Fruit fly (Drosophila melanogaster) whole organism, embryonic: ENCODE results near the gene Pp1-87B.

ENCODE experiments used
- CG10565 ChIP-seq: fragments of 200-800 bp; sonication (Bioruptor generic); optimal IDR thresholded peaks from 3 replicates; lab custom pipeline; 2016; ENCODE audit warnings: missing biosample characterization, mild to moderate bottlenecking, missing genetic modification characterization
- CG13775 ChIP-seq: fragments of 200-800 bp; sonication (Bioruptor generic); optimal IDR thresholded peaks from 3 replicates; lab custom pipeline; 2017; ENCODE audit warnings: missing biosample characterization, mild to moderate bottlenecking, missing genetic modification characterization
- CG14710 ChIP-seq: fragments of 200-800 bp; sonication (Bioruptor generic); optimal IDR thresholded peaks from 3 replicates; lab custom pipeline; 2019; ENCODE audit warnings: missing biosample characterization, mild to moderate bottlenecking, missing genetic modification characterization, moderate library complexity
- CG14860 ChIP-seq: fragments of 200-800 bp; sonication (Bioruptor generic); IDR thresholded peaks from 3 replicates; pipeline ENCODE4 v1.3.6; 2022; ENCODE audit warnings: missing biosample characterization, missing genetic modification characterization; ENCODE audit not compliant: partially characterized antibody
- CG15269 ChIP-seq: fragments of 200-800 bp; sonication (Bioruptor generic); optimal IDR thresholded peaks from 2 replicates; lab custom pipeline; 2018; ENCODE audit warnings: missing biosample characterization, mild to moderate bottlenecking, missing genetic modification characterization, moderate library complexity
- CG1603 ChIP-seq: fragments of 200-800 bp; sonication (Bioruptor generic); optimal IDR thresholded peaks from 2 replicates; lab custom pipeline; 2019; ENCODE audit warnings: missing biosample characterization, mild to moderate bottlenecking, missing genetic modification characterization, moderate library complexity
- CG17361 ChIP-seq: fragments of 200-800 bp; sonication (Bioruptor generic); IDR thresholded peaks from 3 replicates; pipeline ENCODE4 v1.3.6; 2022; ENCODE audit warnings: missing biosample characterization, missing genetic modification characterization
- CG17612 ChIP-seq: fragments of 200-800 bp; sonication (Bioruptor generic); IDR thresholded peaks from 2 replicates; pipeline ENCODE4 v1.3.6; 2022; ENCODE audit warnings: missing biosample characterization, missing genetic modification characterization
- CG18262 ChIP-seq: fragments of 200-800 bp; optimal IDR thresholded peaks from 3 replicates; lab custom pipeline; 2019; ENCODE audit warnings: missing biosample characterization, mild to moderate bottlenecking, missing genetic modification characterization, moderate library complexity
- CG3847 ChIP-seq: fragments of 200-800 bp; sonication (Bioruptor generic); IDR thresholded peaks from 2 replicates; pipeline ENCODE4 v1.3.6; 2022; ENCODE audit warnings: missing biosample characterization, missing genetic modification characterization
- CG4328 ChIP-seq: fragments of 200-800 bp; sonication (Bioruptor generic); optimal IDR thresholded peaks from 3 replicates; lab custom pipeline; 2017; ENCODE audit warnings: missing biosample characterization, missing genetic modification reagents, missing genetic modification characterization
- CG4730 ChIP-seq: fragments of 200-800 bp; sonication (Bioruptor generic); IDR thresholded peaks from 2 replicates; pipeline ENCODE4 v1.3.6; 2022; ENCODE audit warnings: missing biosample characterization, missing genetic modification characterization
- CG9437 ChIP-seq: fragments of 200-800 bp; sonication (Bioruptor generic); optimal IDR thresholded peaks from 2 replicates; lab custom pipeline; 2018; ENCODE audit warnings: missing biosample characterization, mild to moderate bottlenecking, missing genetic modification characterization
- CG9609 ChIP-seq: fragments of 200-800 bp; sonication (Bioruptor generic); optimal IDR thresholded peaks from 3 replicates; lab custom pipeline; 2016; ENCODE audit warnings: missing biosample characterization, missing genetic modification characterization
- Dip2 ChIP-seq: fragments of 200-800 bp; sonication (Bioruptor generic); IDR thresholded peaks from 2 replicates; pipeline ENCODE4 v1.3.6; 2022; ENCODE audit warnings: missing biosample characterization, missing genetic modification characterization
- Doc3 ChIP-seq: fragments of 200-800 bp; sonication (Bioruptor generic); IDR thresholded peaks from 3 replicates; pipeline ENCODE4 v1.3.6; 2022; ENCODE audit warnings: missing biosample characterization, missing genetic modification characterization; ENCODE audit not compliant: partially characterized antibody
- Dp ChIP-seq: fragments of 200-800 bp; sonication (Bioruptor generic); optimal IDR thresholded peaks from 2 replicates; lab custom pipeline; 2018; ENCODE audit warnings: missing biosample characterization, mild to moderate bottlenecking, missing genetic modification characterization, moderate library complexity
- Elba2 ChIP-seq: fragments of 200-800 bp; sonication (Bioruptor generic); optimal IDR thresholded peaks from 3 replicates; lab custom pipeline; 2016; ENCODE audit warnings: missing biosample characterization, missing genetic modification characterization
- Hey ChIP-seq: fragments of 200-800 bp; sonication (Bioruptor generic); optimal IDR thresholded peaks from 3 replicates; lab custom pipeline; 2018; ENCODE audit warnings: missing biosample characterization, mild to moderate bottlenecking, missing genetic modification characterization
- HmgZ ChIP-seq: fragments of 200-800 bp; sonication (Bioruptor generic); optimal IDR thresholded peaks from 2 replicates; lab custom pipeline; 2018; ENCODE audit warnings: missing biosample characterization, mild to moderate bottlenecking, missing genetic modification characterization
- Hr39 ChIP-seq: fragments of >200 bp; optimal IDR thresholded peaks from 2 replicates; lab custom pipeline; 2017
- Hsf ChIP-seq: fragments of 200-800 bp; sonication (Bioruptor generic); optimal IDR thresholded peaks from 3 replicates; lab custom pipeline; 2016; ENCODE audit warnings: missing biosample characterization, missing genetic modification characterization
- NC2α ChIP-seq: fragments of 200-800 bp; sonication (Bioruptor generic); optimal IDR thresholded peaks from 2 replicates; lab custom pipeline; 2016; ENCODE audit warnings: missing biosample characterization, missing genetic modification characterization
- NC2β ChIP-seq: fragments of 200-800 bp; sonication (Bioruptor generic); optimal IDR thresholded peaks from 2 replicates; lab custom pipeline; 2016; ENCODE audit warnings: missing biosample characterization, missing genetic modification characterization
- Nf-YB ChIP-seq: fragments of 200-800 bp; sonication (Bioruptor generic); optimal IDR thresholded peaks from 3 replicates; lab custom pipeline; 2019; ENCODE audit warnings: missing biosample characterization, mild to moderate bottlenecking, missing genetic modification characterization, moderate library complexity
- NfI ChIP-seq: fragments of 200-800 bp; sonication (Bioruptor generic); optimal IDR thresholded peaks from 3 replicates; lab custom pipeline; 2018; ENCODE audit warnings: missing biosample characterization, mild to moderate bottlenecking, missing genetic modification characterization, moderate library complexity
- Sry-δ ChIP-seq: fragments of 200-800 bp; sonication (Bioruptor generic); optimal IDR thresholded peaks from 2 replicates; lab custom pipeline; 2016; ENCODE audit warnings: missing biosample characterization, missing genetic modification characterization
- Stat92E ChIP-seq, 3 experiments: fragments of >200 bp in 2 of 3; fragments of 200-800 bp in 1 of 3; sonication (Bioruptor generic) in 1 of 3; optimal IDR thresholded peaks; 2 replicates each; lab custom pipeline; 2017 to 2019; ENCODE audit warnings: missing biosample characterization in 3 of 3, missing genetic modification characterization in 3 of 3, mild to moderate bottlenecking in 1 of 3, moderate library complexity in 1 of 3
- amos ChIP-seq: fragments of 200-800 bp; sonication (Bioruptor generic); IDR thresholded peaks from 2 replicates; pipeline ENCODE4 v1.3.6; 2022; ENCODE audit warnings: missing biosample characterization, missing genetic modification characterization; ENCODE audit not compliant: partially characterized antibody
- aop ChIP-seq: fragments of 200-800 bp; sonication (Bioruptor generic); IDR thresholded peaks from 2 replicates; pipeline ENCODE4 v1.3.6; 2022; ENCODE audit warnings: missing biosample characterization, missing genetic modification characterization
- ara ChIP-seq: fragments of 200-800 bp; sonication (Bioruptor generic); IDR thresholded peaks from 2 replicates; pipeline ENCODE4 v1.3.6; 2022; ENCODE audit warnings: missing biosample characterization, missing genetic modification characterization
- btn ChIP-seq: fragments of 200-800 bp; sonication (Bioruptor generic); optimal IDR thresholded peaks from 2 replicates; lab custom pipeline; 2016; ENCODE audit warnings: missing biosample characterization, missing genetic modification characterization
- cas ChIP-seq: fragments of 200-800 bp; sonication (Bioruptor generic); IDR thresholded peaks from 2 replicates; pipeline ENCODE4 v1.3.6; 2022; ENCODE audit warnings: missing biosample characterization, missing genetic modification characterization
- chif ChIP-seq, 2 experiments: fragments of 200-800 bp; sonication (Bioruptor generic); optimal IDR thresholded peaks; 3 replicates each; lab custom pipeline; 2016; ENCODE audit warnings: missing biosample characterization in 2 of 2, missing genetic modification characterization in 2 of 2
- dati ChIP-seq: fragments of 200-800 bp; sonication (Bioruptor generic); IDR thresholded peaks from 2 replicates; pipeline ENCODE4 v1.3.6; 2022; ENCODE audit warnings: missing biosample characterization, missing genetic modification characterization
- klu ChIP-seq: fragments of 200-800 bp; sonication (Bioruptor generic); IDR thresholded peaks from 2 replicates; pipeline ENCODE4 v1.3.6; 2022; ENCODE audit warnings: missing biosample characterization, missing genetic modification characterization
- lov ChIP-seq, 2 experiments: fragments of 200-800 bp in 1 of 2; fragments of >200 bp in 1 of 2; sonication (Bioruptor generic) in 1 of 2; IDR thresholded peaks in 1 of 2; optimal IDR thresholded peaks in 1 of 2; 2 replicates in 1 of 2; 3 replicates in 1 of 2; pipeline versions ENCODE4 v1.3.6 to Lab custom; 2017 to 2022; ENCODE audit warnings: missing biosample characterization in 1 of 2, missing genetic modification characterization in 1 of 2
- mam ChIP-seq: fragments of 200-800 bp; sonication (Bioruptor generic); optimal IDR thresholded peaks from 3 replicates; lab custom pipeline; 2016; ENCODE audit warnings: missing biosample characterization, missing genetic modification characterization
- nerfin-2 ChIP-seq: fragments of 200-800 bp; sonication (Bioruptor generic); IDR thresholded peaks from 2 replicates; pipeline ENCODE4 v1.3.6; 2022; ENCODE audit warnings: missing biosample characterization, missing genetic modification characterization; ENCODE audit not compliant: partially characterized antibody
- nmo ChIP-seq: fragments of 200-800 bp; sonication (Bioruptor generic); optimal IDR thresholded peaks from 2 replicates; lab custom pipeline; 2018; ENCODE audit warnings: missing biosample characterization, mild to moderate bottlenecking, missing genetic modification characterization, moderate library complexity
- phol ChIP-seq: fragments of 200-800 bp; sonication (Bioruptor generic); optimal IDR thresholded peaks from 3 replicates; lab custom pipeline; 2018; ENCODE audit warnings: missing biosample characterization, mild to moderate bottlenecking, missing genetic modification characterization, moderate library complexity
- pita ChIP-seq: fragments of 200-800 bp; sonication (Bioruptor generic); optimal IDR thresholded peaks from 2 replicates; lab custom pipeline; 2017; ENCODE audit warnings: missing biosample characterization, mild to moderate bottlenecking, missing genetic modification characterization
- slbo ChIP-seq: fragments of 200-800 bp; sonication (Bioruptor generic); IDR thresholded peaks from 2 replicates; pipeline ENCODE4 v1.3.6; 2022; ENCODE audit warnings: missing biosample characterization, missing genetic modification characterization
- sr ChIP-seq: fragments of 200-800 bp; sonication (Bioruptor generic); IDR thresholded peaks from 3 replicates; pipeline ENCODE4 v1.3.6; 2022; ENCODE audit warnings: missing biosample characterization, missing genetic modification characterization
- stwl ChIP-seq: fragments of 200-800 bp; sonication (Bioruptor generic); optimal IDR thresholded peaks from 3 replicates; lab custom pipeline; 2018; ENCODE audit warnings: missing biosample characterization, mild to moderate bottlenecking, missing genetic modification characterization, moderate library complexity
- sug ChIP-seq: fragments of 200-800 bp; optimal IDR thresholded peaks from 2 replicates; lab custom pipeline; 2019; ENCODE audit warnings: missing biosample characterization, mild to moderate bottlenecking, missing genetic modification characterization, moderate library complexity
- tll ChIP-seq, 2 experiments: fragments of 200-800 bp in 1 of 2; fragments of >200 bp in 1 of 2; sonication (Bioruptor generic) in 1 of 2; optimal IDR thresholded peaks; 2 replicates each; lab custom pipeline; 2017 to 2019; ENCODE audit warnings: missing biosample characterization in 2 of 2, missing genetic modification characterization in 2 of 2, mild to moderate bottlenecking in 1 of 2, moderate library complexity in 1 of 2
- trh ChIP-seq: fragments of 200-800 bp; sonication (Bioruptor generic); optimal IDR thresholded peaks from 2 replicates; lab custom pipeline; 2016; ENCODE audit warnings: missing biosample characterization, missing genetic modification characterization
- vfl ChIP-seq: fragments of 200-800 bp; sonication (Bioruptor generic); optimal IDR thresholded peaks from 2 replicates; lab custom pipeline; 2016; ENCODE audit warnings: missing biosample characterization, missing genetic modification characterization

Gene Pp1-87B

DNA sequence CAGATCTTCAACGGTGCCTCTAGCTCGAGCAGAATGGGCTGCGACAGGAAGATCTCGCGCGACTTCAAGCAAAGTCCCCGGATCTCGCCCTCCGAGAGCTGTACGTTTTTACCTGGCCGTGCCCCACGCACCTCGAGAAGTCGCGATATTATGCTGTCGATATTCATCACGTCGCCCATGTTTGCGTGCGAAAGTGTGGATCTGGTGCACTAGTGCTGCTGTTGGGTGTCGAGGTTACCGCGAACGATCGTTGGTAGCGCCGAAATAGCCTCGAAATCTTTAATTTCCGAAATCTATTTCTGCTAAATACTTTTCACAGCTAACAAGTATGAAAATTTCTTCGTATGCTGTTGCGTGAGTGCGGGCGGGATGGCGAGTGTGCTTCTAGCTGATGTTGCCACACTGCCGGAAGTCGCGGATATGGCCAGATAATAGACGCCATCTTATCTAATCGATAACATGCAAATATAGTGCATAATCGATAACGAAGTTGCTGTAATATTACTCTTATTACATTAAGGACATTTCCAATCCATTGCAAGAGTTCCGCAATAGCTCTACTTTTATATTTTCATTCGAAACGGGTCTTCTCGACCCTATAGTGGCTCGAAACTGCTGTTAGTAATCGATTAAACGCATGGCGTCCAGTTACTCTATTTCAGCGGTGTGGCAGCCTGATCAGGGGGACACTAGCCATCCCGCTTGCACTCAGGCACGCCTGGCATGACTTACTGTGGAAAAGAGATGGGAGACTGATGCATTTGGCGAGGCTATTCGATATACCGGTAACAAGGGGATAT is at the start of gene Pp1-87B:
Gene Pp1-87B (minus strand): TSS at position 408 of the 800 bp plus-strand sequence.
- TF ChIP-seq Hsf (GFP tag; lab: Kevin White, UChicago) (peak; percentile 13), nerfin-2 (GFP tag; lab: Robert Waterston, UW) (no peak), CG14710 (tag; lab: Kevin White, UChicago) (peak; percentile 76), aop (GFP tag; lab: Robert Waterston, UW) (no peak), Hr39 (lab: Kevin White, UChicago) (no peak), dati (GFP tag; lab: Robert Waterston, UW) (no peak), CG15269 (no peak), sr (GFP tag; lab: Robert Waterston, UW) (no peak), NC2β (no peak), NC2α (GFP tag; lab: Kevin White, UChicago) (no peak), stwl (tag; lab: Kevin White, UChicago) (peak; percentile 46), CG14860 (no peak), Dip2 (no peak), mam (GFP tag; lab: Kevin White, UChicago) (no peak), lov (optimal IDR thresholded peaks at IDR 0.05; lab: Kevin White, UChicago) (no peak), lov (GFP tag; IDR thresholded peaks at IDR 0.05; lab: Robert Waterston, UW) (no peak), CG17612 (no peak), CG13775 (GFP tag; lab: Kevin White, UChicago) (peak; percentile 34), cas (GFP tag; lab: Robert Waterston, UW) (no peak), Dp (GFP tag; lab: Kevin White, UChicago) (peak; percentile 60), CG4730 (GFP tag; lab: Robert Waterston, UW) (no peak), pita (GFP tag; lab: Kevin White, UChicago) (no peak), Doc3 (GFP tag; lab: Robert Waterston, UW) (no peak), CG3847 (GFP tag; lab: Robert Waterston, UW) (peak; percentile 64), NfI (GFP tag; lab: Kevin White, UChicago) (no peak), sug (tag; lab: Kevin White, UChicago) (peak; percentile 55), Nf-YB (GFP tag; lab: Kevin White, UChicago) (peak; percentile 13), Elba2 (peak; percentile 98), Sry-δ (GFP tag; lab: Kevin White, UChicago) (peak; percentile 75), nmo (peak; percentile 72), Stat92E (GFP tag; optimal IDR thresholded peaks at IDR 0.05; lab: Kevin White, UChicago) (peak in 1 of 3 experiments; percentile 16), vfl (GFP tag; lab: Kevin White, UChicago) (no peak), amos (peak; percentile 25; the same call in 1 of the 2 replicates), btn (GFP tag; lab: Kevin White, UChicago) (no peak), Hey (tag; lab: Kevin White, UChicago) (no peak), CG18262 (tag; lab: Kevin White, UChicago) (peak; percentile 34), slbo (GFP tag; lab: Robert Waterston, UW) (no peak), phol (tag; lab: Kevin White, UChicago) (peak; percentile 100), klu (GFP tag; lab: Robert Waterston, UW) (no peak), CG9609 (peak; percentile 30), HmgZ (tag; lab: Kevin White, UChicago) (peak; percentile 37), chif (GFP tag; optimal IDR thresholded peaks at IDR 0.05; lab: Kevin White, UChicago) (peak in 1 of 2 experiments; percentile 1), CG4328 (GFP tag; lab: Kevin White, UChicago) (peak; percentile 32), CG17361 (GFP tag; lab: Robert Waterston, UW) (peak; percentile 80), CG10565 (GFP tag; lab: Kevin White, UChicago) (no peak), tll (GFP tag; optimal IDR thresholded peaks at IDR 0.05; lab: Kevin White, UChicago) (peak; percentile 40 to 98), CG1603 (peak; percentile 19), CG9437 (peak; percentile 37), trh (GFP tag; lab: Kevin White, UChicago) (no peak), ara (GFP tag; lab: Robert Waterston, UW) (no peak)
